Fruit fly (Drosophila melanogaster) whole organism, embryonic: Measurements from ENCODE around the gene CG14207.

Source experiments
- Aef1 ChIP-seq: fragments of 200-800 bp; sonication (Bioruptor generic); IDR thresholded peaks from 3 replicates; pipeline ENCODE4 v1.3.6; 2022; ENCODE audit warnings: missing biosample characterization, missing genetic modification characterization
- BtbVII ChIP-seq: fragments of 200-800 bp; sonication (Bioruptor generic); optimal IDR thresholded peaks from 3 replicates; lab custom pipeline; 2017; ENCODE audit warnings: missing biosample characterization, mild to moderate bottlenecking, missing genetic modification characterization
- CG10147 ChIP-seq: fragments of 200-800 bp; sonication (Bioruptor generic); optimal IDR thresholded peaks from 2 replicates; lab custom pipeline; 2019; ENCODE audit warnings: missing biosample characterization, mild to moderate bottlenecking, missing genetic modification characterization, moderate library complexity
- CG13287 ChIP-seq: fragments of 200-800 bp; sonication (Bioruptor generic); IDR thresholded peaks from 2 replicates; pipeline ENCODE4 v1.3.6; 2022; ENCODE audit warnings: missing biosample characterization, missing genetic modification characterization; ENCODE audit not compliant: partially characterized antibody
- CG13894 ChIP-seq: fragments of 200-800 bp; sonication (Bioruptor generic); optimal IDR thresholded peaks from 3 replicates; lab custom pipeline; 2018; ENCODE audit warnings: missing biosample characterization, mild to moderate bottlenecking, missing genetic modification characterization, moderate library complexity
- CG14860 ChIP-seq: fragments of 200-800 bp; sonication (Bioruptor generic); IDR thresholded peaks from 3 replicates; pipeline ENCODE4 v1.3.6; 2022; ENCODE audit warnings: missing biosample characterization, missing genetic modification characterization; ENCODE audit not compliant: partially characterized antibody
- CG15696 ChIP-seq: fragments of 200-800 bp; sonication (Bioruptor generic); optimal IDR thresholded peaks from 2 replicates; lab custom pipeline; 2019; ENCODE audit warnings: missing biosample characterization, mild to moderate bottlenecking, missing genetic modification characterization, moderate library complexity
- CG16813 ChIP-seq: fragments of 200-800 bp; sonication (Bioruptor generic); IDR thresholded peaks from 3 replicates; pipeline ENCODE4 v1.3.6; 2022; ENCODE audit warnings: missing biosample characterization, missing genetic modification characterization; ENCODE audit not compliant: partially characterized antibody
- CG17328 ChIP-seq: fragments of 200-800 bp; sonication (Bioruptor generic); IDR thresholded peaks from 2 replicates; pipeline ENCODE4 v1.3.6; 2022; ENCODE audit warnings: missing biosample characterization, missing genetic modification characterization
- CG18476 ChIP-seq: fragments of 200-800 bp; sonication (Bioruptor generic); optimal IDR thresholded peaks from 2 replicates; lab custom pipeline; 2016; ENCODE audit warnings: missing biosample characterization, mild to moderate bottlenecking, missing genetic modification characterization
- CG2129 ChIP-seq: fragments of 200-800 bp; sonication (Bioruptor generic); IDR thresholded peaks from 2 replicates; pipeline ENCODE4 v1.3.6; 2022; ENCODE audit warnings: missing biosample characterization, missing genetic modification characterization; ENCODE audit not compliant: partially characterized antibody
- CG2199 ChIP-seq: fragments of 200-800 bp; sonication (Bioruptor generic); IDR thresholded peaks from 3 replicates; pipeline ENCODE4 v1.3.6; 2022; ENCODE audit warnings: missing biosample characterization, missing genetic modification characterization
- CG31365 ChIP-seq: fragments of 200-800 bp; sonication (Bioruptor generic); optimal IDR thresholded peaks from 2 replicates; lab custom pipeline; 2018; ENCODE audit warnings: missing biosample characterization, mild to moderate bottlenecking, missing genetic modification characterization
- CG34422 ChIP-seq: fragments of 200-800 bp; sonication (Bioruptor generic); IDR thresholded peaks from 3 replicates; pipeline ENCODE4 v1.3.6; 2022; ENCODE audit warnings: missing biosample characterization, missing genetic modification characterization
- CG4360 ChIP-seq: fragments of 200-800 bp; sonication (Bioruptor generic); IDR thresholded peaks from 2 replicates; pipeline ENCODE4 v1.3.6; 2022; ENCODE audit warnings: missing biosample characterization, missing genetic modification characterization
- CG4730 ChIP-seq: fragments of 200-800 bp; sonication (Bioruptor generic); IDR thresholded peaks from 2 replicates; pipeline ENCODE4 v1.3.6; 2022; ENCODE audit warnings: missing biosample characterization, missing genetic modification characterization
- CG4854 ChIP-seq: fragments of 200-800 bp; sonication (Bioruptor generic); optimal IDR thresholded peaks from 2 replicates; lab custom pipeline; 2016; ENCODE audit warnings: missing biosample characterization, missing genetic modification characterization, inconsistent platforms
- CG6683 ChIP-seq: fragments of 200-800 bp; sonication (Bioruptor generic); optimal IDR thresholded peaks from 2 replicates; lab custom pipeline; 2017; ENCODE audit warnings: missing biosample characterization, mild to moderate bottlenecking, missing genetic modification characterization, missing genetic modification reagents
- CG6791 ChIP-seq: fragments of 200-800 bp; sonication (Bioruptor generic); IDR thresholded peaks from 3 replicates; pipeline ENCODE4 v1.3.6; 2022; ENCODE audit warnings: missing biosample characterization, missing genetic modification characterization; ENCODE audit not compliant: partially characterized antibody
- CG8944 ChIP-seq: fragments of 200-800 bp; sonication (Bioruptor generic); optimal IDR thresholded peaks from 3 replicates; lab custom pipeline; 2016; ENCODE audit warnings: missing biosample characterization, missing genetic modification characterization
- CrebB ChIP-seq: fragments of 200-800 bp; sonication (Bioruptor generic); optimal IDR thresholded peaks from 3 replicates; lab custom pipeline; 2018; ENCODE audit warnings: missing biosample characterization, mild to moderate bottlenecking, missing genetic modification characterization
- Ets65A ChIP-seq: fragments of 200-800 bp; sonication (Bioruptor generic); peaks from one replicate; lab custom pipeline; 2016; ENCODE audit warnings: missing biosample characterization, missing genetic modification characterization
- H15 ChIP-seq: fragments of 200-800 bp; sonication (Bioruptor generic); IDR thresholded peaks from 3 replicates; pipeline ENCODE4 v1.3.6; 2022; ENCODE audit warnings: missing biosample characterization, missing genetic modification characterization
- H2.0 ChIP-seq: fragments of 200-800 bp; sonication (Bioruptor generic); IDR thresholded peaks from 2 replicates; pipeline ENCODE4 v1.3.6; 2022; ENCODE audit warnings: missing biosample characterization, missing genetic modification characterization
- HmgD ChIP-seq: fragments of 200-800 bp; sonication (Bioruptor generic); optimal IDR thresholded peaks from 3 replicates; lab custom pipeline; 2016; ENCODE audit warnings: missing biosample characterization, missing genetic modification characterization
- HmgZ ChIP-seq: fragments of 200-800 bp; sonication (Bioruptor generic); optimal IDR thresholded peaks from 2 replicates; lab custom pipeline; 2018; ENCODE audit warnings: missing biosample characterization, mild to moderate bottlenecking, missing genetic modification characterization
- Nf-YA ChIP-seq: fragments of 200-800 bp; sonication (Bioruptor generic); IDR thresholded peaks from 2 replicates; pipeline ENCODE4 v1.3.6; 2022; ENCODE audit warnings: missing biosample characterization, missing genetic modification characterization
- Nf-YC ChIP-seq: fragments of 200-800 bp; optimal IDR thresholded peaks from 3 replicates; lab custom pipeline; 2019; ENCODE audit warnings: missing biosample characterization, mild to moderate bottlenecking, missing genetic modification characterization, moderate library complexity
- Optix ChIP-seq: fragments of 200-800 bp; sonication (Bioruptor generic); IDR thresholded peaks from 3 replicates; pipeline ENCODE4 v1.3.6; 2022; ENCODE audit warnings: missing biosample characterization, missing genetic modification characterization
- YL-1 ChIP-seq: fragments of 200-800 bp; sonication (Bioruptor generic); optimal IDR thresholded peaks from 3 replicates; lab custom pipeline; 2017; ENCODE audit warnings: missing biosample characterization, mild to moderate bottlenecking, missing genetic modification characterization
- az2 ChIP-seq: fragments of 200-800 bp; sonication (Bioruptor generic); optimal IDR thresholded peaks from 3 replicates; lab custom pipeline; 2016; ENCODE audit warnings: missing biosample characterization, missing genetic modification characterization
- bbx ChIP-seq: fragments of 200-800 bp; sonication (Bioruptor generic); IDR thresholded peaks from 2 replicates; pipeline ENCODE4 v1.3.6; 2022; ENCODE audit warnings: missing biosample characterization, missing genetic modification characterization; ENCODE audit not compliant: partially characterized antibody
- crc ChIP-seq: fragments of 200-800 bp; sonication (Bioruptor generic); optimal IDR thresholded peaks from 2 replicates; lab custom pipeline; 2016; ENCODE audit warnings: missing biosample characterization, missing genetic modification characterization
- dan ChIP-seq: fragments of 200-800 bp; sonication (Bioruptor generic); IDR thresholded peaks from 2 replicates; pipeline ENCODE4 v1.3.6; 2022; ENCODE audit warnings: missing biosample characterization, missing genetic modification characterization
- fd3F ChIP-seq: fragments of 200-800 bp; sonication (Bioruptor generic); optimal IDR thresholded peaks from 2 replicates; lab custom pipeline; 2018; ENCODE audit warnings: missing biosample characterization, mild to moderate bottlenecking, missing genetic modification characterization, moderate library complexity
- fd64A ChIP-seq: fragments of 200-800 bp; sonication (Bioruptor generic); optimal IDR thresholded peaks from 3 replicates; lab custom pipeline; 2018; ENCODE audit warnings: missing biosample characterization, mild to moderate bottlenecking, missing genetic modification characterization
- gce ChIP-seq: fragments of 200-800 bp; sonication (Bioruptor generic); IDR thresholded peaks from 3 replicates; pipeline ENCODE4 v1.3.6; 2022; ENCODE audit warnings: missing biosample characterization, missing genetic modification characterization
- insv ChIP-seq, 2 experiments: fragments of 200-800 bp; sonication (Bioruptor generic); optimal IDR thresholded peaks; 3 replicates each; lab custom pipeline; 2016 to 2018; ENCODE audit warnings: missing biosample characterization in 2 of 2, missing genetic modification characterization in 2 of 2
- luna ChIP-seq: fragments of 200-800 bp; sonication (Bioruptor generic); optimal IDR thresholded peaks from 2 replicates; lab custom pipeline; 2016; ENCODE audit warnings: missing biosample characterization, missing genetic modification characterization
- mld ChIP-seq: fragments of 200-800 bp; sonication (Bioruptor generic); IDR thresholded peaks from 3 replicates; pipeline ENCODE4 v1.3.6; 2022; ENCODE audit warnings: missing biosample characterization, missing genetic modification characterization; ENCODE audit not compliant: partially characterized antibody
- prd ChIP-seq, 3 experiments: fragments of >200 bp in 2 of 3; fragments of 200-800 bp in 1 of 3; sonication (Bioruptor generic) in 1 of 3; optimal IDR thresholded peaks in 2 of 3; IDR thresholded peaks in 1 of 3; 2 replicates in 2 of 3; 3 replicates in 1 of 3; pipeline versions ENCODE4 v1.3.6 to Lab custom; 2017 to 2022; ENCODE audit warnings: missing biosample characterization in 1 of 3, missing genetic modification characterization in 1 of 3
- pum ChIP-seq: fragments of 200-800 bp; sonication (Bioruptor generic); optimal IDR thresholded peaks from 2 replicates; lab custom pipeline; 2016; ENCODE audit warnings: missing biosample characterization, missing genetic modification characterization
- run ChIP-seq: fragments of 200-800 bp; sonication (Bioruptor generic); optimal IDR thresholded peaks from 3 replicates; lab custom pipeline; 2018; ENCODE audit warnings: missing biosample characterization, mild to moderate bottlenecking, missing genetic modification characterization
- sisA ChIP-seq: fragments of 200-800 bp; sonication (Bioruptor generic); IDR thresholded peaks from 2 replicates; pipeline ENCODE4 v1.3.6; 2022; ENCODE audit warnings: missing biosample characterization, missing genetic modification characterization
- so ChIP-seq: fragments of 200-800 bp; sonication (Bioruptor generic); IDR thresholded peaks from 3 replicates; pipeline ENCODE4 v1.3.6; 2022; ENCODE audit warnings: missing biosample characterization, missing genetic modification characterization
- sob ChIP-seq: fragments of 200-800 bp; sonication (Bioruptor generic); IDR thresholded peaks from 2 replicates; pipeline ENCODE4 v1.3.6; 2022; ENCODE audit warnings: missing biosample characterization, missing genetic modification characterization
- sug ChIP-seq: fragments of 200-800 bp; optimal IDR thresholded peaks from 2 replicates; lab custom pipeline; 2019; ENCODE audit warnings: missing biosample characterization, mild to moderate bottlenecking, missing genetic modification characterization, moderate library complexity
- tap ChIP-seq: fragments of 200-800 bp; optimal IDR thresholded peaks from 3 replicates; lab custom pipeline; 2019; ENCODE audit warnings: missing biosample characterization, mild to moderate bottlenecking, missing genetic modification characterization, moderate library complexity
- wek ChIP-seq: fragments of 200-800 bp; sonication (Bioruptor generic); optimal IDR thresholded peaks from 3 replicates; lab custom pipeline; 2018; ENCODE audit warnings: missing biosample characterization, mild to moderate bottlenecking, missing genetic modification characterization, moderate library complexity
- zf30C ChIP-seq: fragments of 200-800 bp; sonication (Bioruptor generic); optimal IDR thresholded peaks from 3 replicates; lab custom pipeline; 2018; ENCODE audit warnings: missing biosample characterization, mild to moderate bottlenecking, missing genetic modification characterization
- zfh2 ChIP-seq: fragments of 200-800 bp; sonication (Bioruptor generic); optimal IDR thresholded peaks from 2 replicates; lab custom pipeline; 2016; ENCODE audit warnings: missing biosample characterization, missing genetic modification characterization

The CG14207 gene

dm6 chrX:19604997-19605396 is at the start of gene CG14207 (continued):
- TF ChIP-seq prd (optimal IDR thresholded peaks at IDR 0.05; lab: Kevin White, UChicago) (no peak), prd (GFP tag; IDR thresholded peaks at IDR 0.05; lab: Robert Waterston, UW) (no peak), run (tag; lab: Kevin White, UChicago) (no peak), az2 (no peak), HmgD (GFP tag; lab: Kevin White, UChicago) (no peak), Aef1 (GFP tag; lab: Robert Waterston, UW) (no peak), CG4854 (GFP tag; lab: Kevin White, UChicago) (no peak), CG6791 (GFP tag; lab: Robert Waterston, UW) (peak; percentile 82), Optix (GFP tag; lab: Robert Waterston, UW) (no peak), dan (GFP tag; lab: Robert Waterston, UW) (no peak), CG18476 (GFP tag; lab: Kevin White, UChicago) (no peak), H15 (GFP tag; lab: Robert Waterston, UW) (no peak), so (GFP tag; lab: Robert Waterston, UW) (peak; percentile 37; the same call in 1 of the 3 replicates), gce (GFP tag; lab: Robert Waterston, UW) (no peak), CG16813 (GFP tag; lab: Robert Waterston, UW) (peak; percentile 62; the same call in 2 of the 3 replicates), CG4360 (GFP tag; lab: Robert Waterston, UW) (no peak), zf30C (GFP tag; lab: Kevin White, UChicago) (no peak), CrebB (tag; lab: Kevin White, UChicago) (peak; percentile 17), zfh2 (GFP tag; lab: Kevin White, UChicago) (no peak), CG10147 (GFP tag; lab: Kevin White, UChicago) (no peak), tap (tag; lab: Kevin White, UChicago) (no peak), insv (GFP tag; optimal IDR thresholded peaks at IDR 0.05; lab: Kevin White, UChicago) (no peak), pum (no peak), CG15696 (tag; lab: Kevin White, UChicago) (no peak), CG2199 (no peak), mld (GFP tag; lab: Robert Waterston, UW) (peak; percentile 80), Nf-YA (GFP tag; lab: Robert Waterston, UW) (no peak), BtbVII (GFP tag; lab: Kevin White, UChicago) (no peak), sug (no peak), CG13287 (GFP tag; lab: Robert Waterston, UW) (peak; percentile 80), CG2129 (GFP tag; lab: Robert Waterston, UW) (no peak), CG8944 (no peak), YL-1 (GFP tag; lab: Kevin White, UChicago) (peak; percentile 10), H2.0 (GFP tag; lab: Robert Waterston, UW) (no peak), HmgZ (tag; lab: Kevin White, UChicago) (peak; percentile 62), CG31365 (tag; lab: Kevin White, UChicago) (no peak), CG6683 (GFP tag; lab: Kevin White, UChicago) (no peak), sisA (GFP tag; lab: Robert Waterston, UW) (no peak), bbx (peak; percentile 80), Ets65A (GFP tag; lab: Kevin White, UChicago) (no peak), CG17328 (GFP tag; lab: Robert Waterston, UW) (no peak), sob (GFP tag; lab: Robert Waterston, UW) (0 out of 2 replicates have a peak, but pooled peaks have one; percentile 40), CG14860 (peak; percentile 68), CG4730 (no peak), CG34422 (GFP tag; lab: Robert Waterston, UW) (0 out of 3 replicates have a peak, but pooled peaks have one; percentile 29), Nf-YC (tag; lab: Kevin White, UChicago) (peak; percentile 10), fd64A (GFP tag; lab: Kevin White, UChicago) (no peak), CG13894 (tag; lab: Kevin White, UChicago) (peak; percentile 52), crc (GFP tag; lab: Kevin White, UChicago) (no peak), wek (GFP tag; lab: Kevin White, UChicago) (peak; percentile 9), luna (GFP tag; lab: Kevin White, UChicago) (no peak), fd3F (GFP tag; lab: Kevin White, UChicago) (no peak)
